Worm (Caenorhabditis elegans): Measurements from ENCODE around the gene dhs-25.

- TF ChIP-seq snpc-4 (GFP tag; optimal IDR thresholded peaks at IDR 0.05) (no peak), snpc-4 (tag; optimal IDR thresholded peaks at IDR 0.05) (no peak), ztf-22 (GFP tag; optimal IDR thresholded peaks at IDR 0.05) (no peak), ceh-40 (GFP tag; IDR thresholded peaks at IDR 0.05) (no peak), aptf-3 (GFP tag; IDR thresholded peaks at IDR 0.05) (no peak), F37B4.10 (GFP tag; IDR thresholded peaks at IDR 0.05) (no peak), hlh-26 (GFP tag; conservative IDR thresholded peaks at IDR 0.05) (no peak), pbrm-1 (GFP tag; IDR thresholded peaks at IDR 0.05) (no peak), xnd-1 (tag; optimal IDR thresholded peaks at IDR 0.05) (no peak), hrde-1 (tag; optimal IDR thresholded peaks at IDR 0.05; ENCODE audit: borderline replicate concordance) (no peak), mes-4 (tag; optimal IDR thresholded peaks at IDR 0.05) (no peak), F23B12.7 (tag; optimal IDR thresholded peaks at IDR 0.05; ENCODE audit: insufficient read depth) (no peak), lag-1 (GFP tag; IDR thresholded peaks at IDR 0.05) (no peak), mel-28 (tag; optimal IDR thresholded peaks at IDR 0.05; ENCODE audit: borderline replicate concordance) (no peak), pha-4 (tag; optimal IDR thresholded peaks at IDR 0.05) (no peak)
These were observed 5.8 kb downstream of the dhs-25 start for ce11 chrX:1492174-1492573.

Measured in whole organism, young adult.